Worm (Caenorhabditis elegans) whole organism, L1 larva: ENCODE data around the gene oatr-1.

Source experiments
- C34B4.2 ChIP-seq: sonication (generic microtip); optimal IDR thresholded peaks from 2 replicates; lab custom pipeline; 2017; ENCODE audit warnings: mild to moderate bottlenecking, missing genetic modification characterization, missing compliant biosample characterization
- alr-1 ChIP-seq: fragments of 200-800 bp; sonication (Bioruptor generic); optimal IDR thresholded peaks from 2 replicates; lab custom pipeline; 2018; ENCODE audit warnings: borderline replicate concordance, mild to moderate bottlenecking, missing genetic modification characterization, missing compliant biosample characterization
- blmp-1 ChIP-seq: fragments of 150-350 bp; optimal IDR thresholded peaks from 2 replicates; lab custom pipeline; 2014; ENCODE audit warnings: missing biosample characterization, missing genetic modification characterization
- ceh-8 ChIP-seq: fragments of 200-800 bp; sonication (Bioruptor generic); optimal IDR thresholded peaks from 2 replicates; lab custom pipeline; 2018; ENCODE audit warnings: mild to moderate bottlenecking, missing genetic modification characterization, moderate library complexity, missing compliant biosample characterization
- ceh-82 ChIP-seq, 3 experiments: fragments of 150-350 bp in 1 of 3; sonication (generic microtip) in 2 of 3; optimal IDR thresholded peaks; 2 replicates each; lab custom pipeline; 2014 to 2017; ENCODE audit warnings: missing biosample characterization in 3 of 3, missing genetic modification characterization in 3 of 3
- ceh-88 ChIP-seq: fragments of 200-800 bp; sonication (Bioruptor generic); IDR thresholded peaks from 2 replicates; pipeline ENCODE4 v1.3.6; 2022; ENCODE audit warnings: missing genetic modification characterization, missing compliant biosample characterization
- dsc-1 ChIP-seq: sonication (generic microtip); optimal IDR thresholded peaks from 2 replicates; lab custom pipeline; 2016; ENCODE audit warnings: mild to moderate bottlenecking, missing genetic modification characterization, missing compliant biosample characterization
- efl-1 ChIP-seq, 4 experiments: fragments of 150-350 bp; optimal IDR thresholded peaks in 3 of 4; peaks in 1 of 4; 1 replicate in 1 of 4; 2 replicates in 3 of 4; lab custom pipeline; 2014; ENCODE audit warnings: missing biosample characterization in 2 of 4, missing genetic modification characterization in 2 of 4, missing genetic modification reagents in 2 of 4
- efl-3 ChIP-seq: fragments of 200-800 bp; sonication (Bioruptor generic); optimal IDR thresholded peaks from 2 replicates; lab custom pipeline; 2018; ENCODE audit warnings: mild to moderate bottlenecking, missing genetic modification characterization, missing compliant biosample characterization
- egl-13 ChIP-seq: sonication (generic microtip); optimal IDR thresholded peaks from 2 replicates; lab custom pipeline; 2016; ENCODE audit warnings: missing genotype, missing genetic modification reagents, missing genetic modification characterization, missing compliant biosample characterization
- egl-27 ChIP-seq, 2 experiments: fragments of 150-350 bp in 1 of 2; sonication (generic microtip); optimal IDR thresholded peaks; 3 replicates each; lab custom pipeline; 2017 to 2018; ENCODE audit warnings: missing biosample characterization in 2 of 2, missing genetic modification characterization in 2 of 2, missing genetic modification reagents in 2 of 2
- elt-2 ChIP-seq: sonication (generic microtip); optimal IDR thresholded peaks from 2 replicates; lab custom pipeline; 2016; ENCODE audit warnings: missing genetic modification characterization, mild to moderate bottlenecking, inconsistent platforms, missing compliant biosample characterization, missing genetic modification reagents
- fkh-4 ChIP-seq: sonication (generic microtip); optimal IDR thresholded peaks from 2 replicates; lab custom pipeline; 2016; ENCODE audit warnings: missing compliant biosample characterization, missing genetic modification characterization, borderline replicate concordance
- fos-1 ChIP-seq: fragments of 150-350 bp; optimal IDR thresholded peaks from 2 replicates; lab custom pipeline; 2014; ENCODE audit warnings: missing biosample characterization, missing genetic modification characterization
- grh-1 ChIP-seq: fragments of 200-800 bp; sonication (Bioruptor generic); IDR thresholded peaks from 2 replicates; pipeline ENCODE4 v1.3.6; 2022; ENCODE audit warnings: missing genetic modification reagents, missing genetic modification characterization, missing compliant biosample characterization
- hlh-4 ChIP-seq: sonication (generic microtip); optimal IDR thresholded peaks from 2 replicates; lab custom pipeline; 2016; ENCODE audit warnings: mild to moderate bottlenecking, missing genetic modification characterization, missing compliant biosample characterization
- isw-1 ChIP-seq: fragments of 200-800 bp; sonication (Bioruptor generic); IDR thresholded peaks from 2 replicates; pipeline ENCODE4 v1.3.6; 2022; ENCODE audit warnings: missing genetic modification characterization, missing compliant biosample characterization
- jun-1 ChIP-seq: fragments of 150-350 bp; optimal IDR thresholded peaks from 2 replicates; lab custom pipeline; 2014; ENCODE audit warnings: missing biosample characterization, missing genetic modification reagents, missing genetic modification characterization
- lin-14 ChIP-seq: fragments of 200-800 bp; sonication (Bioruptor generic); optimal IDR thresholded peaks from 2 replicates; lab custom pipeline; 2018; ENCODE audit warnings: mild to moderate bottlenecking, missing genetic modification characterization, moderate library complexity, missing compliant biosample characterization
- lin-15B ChIP-seq: fragments of 150-350 bp; sonication (generic microtip); optimal IDR thresholded peaks from 3 replicates; lab custom pipeline; 2014; ENCODE audit warnings: missing biosample characterization, missing genetic modification characterization
- lin-39 ChIP-seq: fragments of 150-350 bp; optimal IDR thresholded peaks from 2 replicates; lab custom pipeline; 2014; ENCODE audit warnings: missing biosample characterization, missing genetic modification reagents, missing genetic modification characterization
- lir-3 ChIP-seq: sonication (generic microtip); optimal IDR thresholded peaks from 2 replicates; lab custom pipeline; 2016; ENCODE audit warnings: mild to moderate bottlenecking, missing genetic modification characterization, moderate library complexity, missing compliant biosample characterization; ENCODE audit not compliant: poor library complexity
- lsy-2 ChIP-seq, 2 experiments: fragments of 150-350 bp; optimal IDR thresholded peaks; 2 replicates each; lab custom pipeline; 2014; ENCODE audit warnings: missing biosample characterization in 2 of 2, missing genetic modification characterization in 2 of 2
- mep-1 ChIP-seq: fragments of 150-350 bp; optimal IDR thresholded peaks from 2 replicates; lab custom pipeline; 2014; ENCODE audit warnings: missing biosample characterization, missing genetic modification characterization
- nhr-12 ChIP-seq: sonication (generic microtip); optimal IDR thresholded peaks from 2 replicates; lab custom pipeline; 2017; ENCODE audit warnings: missing biosample characterization, missing genetic modification characterization
- nhr-71 ChIP-seq: sonication (generic microtip); optimal IDR thresholded peaks from 2 replicates; lab custom pipeline; 2016; ENCODE audit warnings: mild to moderate bottlenecking, missing genetic modification characterization, moderate library complexity, missing compliant biosample characterization
- nhr-76 ChIP-seq: sonication (generic microtip); optimal IDR thresholded peaks from 2 replicates; lab custom pipeline; 2017; ENCODE audit warnings: missing biosample characterization, missing genetic modification characterization
- nhr-84 ChIP-seq: sonication (generic microtip); optimal IDR thresholded peaks from 2 replicates; lab custom pipeline; 2017; ENCODE audit warnings: missing biosample characterization, missing genetic modification characterization
- nhr-85 ChIP-seq: sonication (generic microtip); peaks from one replicate; lab custom pipeline; 2016; ENCODE audit warnings: missing genetic modification characterization, inconsistent platforms, missing compliant biosample characterization
- nhr-90 ChIP-seq: sonication (generic microtip); optimal IDR thresholded peaks from 2 replicates; lab custom pipeline; 2016; ENCODE audit warnings: mild to moderate bottlenecking, missing genetic modification characterization, missing compliant biosample characterization; ENCODE audit not compliant: poor library complexity
- pax-3 ChIP-seq: fragments of 200-800 bp; sonication (Bioruptor generic); optimal IDR thresholded peaks from 2 replicates; lab custom pipeline; 2018; ENCODE audit warnings: mild to moderate bottlenecking, missing genetic modification characterization, moderate library complexity, missing compliant biosample characterization
- rnt-1 ChIP-seq: sonication (generic microtip); optimal IDR thresholded peaks from 2 replicates; lab custom pipeline; 2016; ENCODE audit warnings: mild to moderate bottlenecking, missing genetic modification characterization, moderate library complexity, missing compliant biosample characterization
- snpc-4 ChIP-seq: fragments of 150-350 bp; optimal IDR thresholded peaks from 2 replicates; lab custom pipeline; 2014; ENCODE audit warnings: missing biosample characterization, missing genetic modification characterization
- snu-23 ChIP-seq: sonication (generic microtip); optimal IDR thresholded peaks from 2 replicates; lab custom pipeline; 2016; ENCODE audit warnings: missing genetic modification characterization, missing compliant biosample characterization
- sox-4 ChIP-seq: sonication (generic microtip); optimal IDR thresholded peaks from 2 replicates; lab custom pipeline; 2016; ENCODE audit warnings: missing genetic modification characterization, missing compliant biosample characterization
- sptf-1 ChIP-seq: fragments of 150-350 bp; optimal IDR thresholded peaks from 2 replicates; lab custom pipeline; 2014; ENCODE audit warnings: missing biosample characterization, missing genetic modification characterization
- sup-37 ChIP-seq: fragments of 200-800 bp; sonication (Bioruptor generic); optimal IDR thresholded peaks from 2 replicates; lab custom pipeline; 2018; ENCODE audit warnings: mild to moderate bottlenecking, missing genetic modification characterization, missing compliant biosample characterization
- xbp-1 ChIP-seq: sonication (generic microtip); optimal IDR thresholded peaks from 2 replicates; lab custom pipeline; 2016; ENCODE audit warnings: missing genetic modification characterization, missing compliant biosample characterization
- zip-4 ChIP-seq: fragments of 200-800 bp; sonication (Bioruptor generic); optimal IDR thresholded peaks from 2 replicates; lab custom pipeline; 2018; ENCODE audit warnings: mild to moderate bottlenecking, missing genetic modification characterization, moderate library complexity, missing compliant biosample characterization
- ztf-4 ChIP-seq: fragments of 150-350 bp; optimal IDR thresholded peaks from 2 replicates; lab custom pipeline; 2014; ENCODE audit warnings: missing biosample characterization, missing genetic modification characterization

The oatr-1 gene

ce11 chrIII:6373850-6374474, 22.0 kb downstream of the oatr-1 start (continued):
- no peak for TF ChIP-seq jun-1 (tag; lab: Kevin White, UChicago)
- no peak for TF ChIP-seq isw-1
- no peak for TF ChIP-seq ceh-82 (tag; optimal IDR thresholded peaks at IDR 0.05; lab: Kevin White, UChicago)
- no peak for TF ChIP-seq nhr-76
- no peak for TF ChIP-seq blmp-1 (tag; lab: Kevin White, UChicago)
- TF ChIP-seq egl-13 (tag; lab: Kevin White, UChicago) = no peak
- no peak for TF ChIP-seq fkh-4 (tag; lab: Kevin White, UChicago)
- no peak for TF ChIP-seq snu-23
- TF ChIP-seq fos-1 (tag; lab: Kevin White, UChicago) = peak; percentile 8
- TF ChIP-seq grh-1 (GFP tag; lab: Robert Waterston, UW) = no peak
- no peak for TF ChIP-seq elt-2 (tag; lab: Kevin White, UChicago)
- no peak for TF ChIP-seq hlh-4 (tag; lab: Kevin White, UChicago)
- TF ChIP-seq sup-37 (GFP tag; lab: Kevin White, UChicago) = no peak

DNA sequence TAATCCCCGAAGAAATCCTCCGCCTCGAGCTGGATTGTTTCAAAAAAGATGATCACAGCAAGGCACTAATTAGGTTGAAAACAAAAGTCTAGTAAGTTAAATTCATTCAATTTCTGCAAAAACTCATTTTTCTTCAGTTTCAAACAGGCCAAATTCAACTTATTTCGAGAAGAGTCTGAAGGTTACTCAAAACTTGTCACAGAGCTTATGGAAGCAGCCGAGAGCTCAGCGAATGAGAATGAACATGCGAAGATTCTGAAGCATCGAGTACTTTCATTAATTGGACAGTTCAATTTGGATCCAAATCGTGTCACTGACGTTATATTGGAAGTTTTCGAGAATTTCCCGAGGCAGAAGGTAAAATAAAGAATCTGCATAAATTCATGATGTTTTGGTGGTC, 27.5 kb downstream of the oatr-1 start:
- TF ChIP-seq mep-1 (tag; lab: Kevin White, UChicago) (no peak), ceh-8 (GFP tag; lab: Kevin White, UChicago) (no peak), zip-4 (GFP tag; lab: Kevin White, UChicago) (no peak), blmp-1 (tag; lab: Kevin White, UChicago) (no peak), pax-3 (tag; lab: Kevin White, UChicago) (no peak), snpc-4 (tag; lab: Kevin White, UChicago) (no peak), nhr-12 (tag; lab: Kevin White, UChicago) (no peak), sptf-1 (tag; lab: Kevin White, UChicago) (no peak), ceh-88 (GFP tag; lab: Robert Waterston, UW) (no peak), lin-15B (tag; lab: Kevin White, UChicago) (no peak), dsc-1 (no peak), egl-13 (tag; lab: Kevin White, UChicago) (no peak), ceh-82 (tag; optimal IDR thresholded peaks at IDR 0.05; lab: Kevin White, UChicago) (no peak), efl-3 (GFP tag; lab: Kevin White, UChicago) (no peak), lir-3 (tag; lab: Kevin White, UChicago) (no peak), nhr-84 (tag; lab: Kevin White, UChicago) (no peak), egl-27 (tag; optimal IDR thresholded peaks at IDR 0.05; lab: Kevin White, UChicago) (no peak), nhr-90 (tag; lab: Kevin White, UChicago) (no peak)

DNA sequence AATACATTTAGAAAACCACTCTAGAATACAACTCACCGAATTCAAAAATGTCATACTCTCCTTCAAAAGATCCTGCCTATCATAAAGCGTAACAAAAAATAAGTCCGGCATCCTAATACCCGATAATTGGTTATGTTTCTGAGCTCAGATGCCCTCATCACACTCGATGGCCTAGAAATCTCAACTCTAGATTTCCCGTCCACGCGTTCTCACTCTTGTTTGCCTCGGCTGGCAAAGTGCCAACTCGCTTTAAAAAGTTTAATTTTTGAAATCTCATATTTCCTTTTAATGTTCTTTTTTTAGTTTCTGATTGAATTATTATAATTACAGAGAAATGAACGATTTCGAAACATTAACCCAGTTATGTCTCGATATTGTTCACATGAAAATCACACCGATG, 28.3 kb downstream of the oatr-1 start, which contains the start of the genes C56G2.15 and thoc-2:
Gene C56G2.15, minus strand, starts transcription at position 188 of the 400 bp plus-strand sequence.
Gene thoc-2, plus strand, starts transcription at position 331 of the 400 bp plus-strand sequence.
- no peak for TF ChIP-seq alr-1
- TF ChIP-seq lsy-2 (tag; optimal IDR thresholded peaks at IDR 0.05; lab: Kevin White, UChicago) = peak; percentile 18 to 37
- no peak for TF ChIP-seq jun-1 (tag; lab: Kevin White, UChicago)
- no peak for TF ChIP-seq sox-4 (tag; lab: Kevin White, UChicago)
- TF ChIP-seq ztf-4 (tag; lab: Kevin White, UChicago) = no peak
- no peak for TF ChIP-seq lin-39 (tag; lab: Kevin White, UChicago)
- TF ChIP-seq C34B4.2 (tag; lab: Kevin White, UChicago) = no peak
- TF ChIP-seq blmp-1 (tag; lab: Kevin White, UChicago) = peak; percentile 18
- no peak for TF ChIP-seq xbp-1 (tag; lab: Kevin White, UChicago)
- peak; percentile 64 for TF ChIP-seq nhr-85 (tag; lab: Kevin White, UChicago)
- no peak for TF ChIP-seq pax-3 (tag; lab: Kevin White, UChicago)
- TF ChIP-seq rnt-1 (tag; lab: Kevin White, UChicago) = peak; percentile 32
- peak; percentile 31 for TF ChIP-seq nhr-71
- TF ChIP-seq efl-1 (optimal IDR thresholded peaks at IDR 0.05; lab: Kevin White, UChicago) = peak in 1 of 2 experiments; percentile 0
- TF ChIP-seq efl-1 (GFP tag; optimal IDR thresholded peaks at IDR 0.05 in 1 of 2; lab: Kevin White, UChicago) = peak; percentile 3 to 80
- peak; percentile 41 for TF ChIP-seq lin-14 (GFP tag; lab: Kevin White, UChicago)
- TF ChIP-seq snu-23 = peak; percentile 14
